Fruit fly (Drosophila melanogaster) whole organism, embryonic: ENCODE results near the gene mv.

ENCODE experiments used
- BEAF-32 ChIP-seq: fragments of 200-800 bp; sonication (Bioruptor generic); optimal IDR thresholded peaks from 3 replicates; lab custom pipeline; 2017; ENCODE audit warnings: missing biosample characterization, missing genetic modification characterization, mild to moderate bottlenecking, moderate library complexity, missing genetic modification reagents
- BtbVII ChIP-seq: fragments of 200-800 bp; sonication (Bioruptor generic); optimal IDR thresholded peaks from 3 replicates; lab custom pipeline; 2017; ENCODE audit warnings: missing biosample characterization, mild to moderate bottlenecking, missing genetic modification characterization
- CG10979 ChIP-seq: fragments of 200-800 bp; sonication (Bioruptor generic); optimal IDR thresholded peaks from 2 replicates; lab custom pipeline; 2018; ENCODE audit warnings: missing biosample characterization, mild to moderate bottlenecking, missing genetic modification characterization, moderate library complexity
- CG13123 ChIP-seq: fragments of 200-800 bp; sonication (Bioruptor generic); optimal IDR thresholded peaks from 2 replicates; lab custom pipeline; 2016; ENCODE audit warnings: missing biosample characterization, missing genetic modification characterization
- CG15269 ChIP-seq: fragments of 200-800 bp; sonication (Bioruptor generic); optimal IDR thresholded peaks from 2 replicates; lab custom pipeline; 2018; ENCODE audit warnings: missing biosample characterization, mild to moderate bottlenecking, missing genetic modification characterization, moderate library complexity
- CG1792 ChIP-seq: fragments of 200-800 bp; sonication (Bioruptor generic); optimal IDR thresholded peaks from 2 replicates; lab custom pipeline; 2016; ENCODE audit warnings: missing biosample characterization, missing genetic modification characterization
- CG18476 ChIP-seq: fragments of 200-800 bp; sonication (Bioruptor generic); optimal IDR thresholded peaks from 2 replicates; lab custom pipeline; 2016; ENCODE audit warnings: missing biosample characterization, mild to moderate bottlenecking, missing genetic modification characterization
- CG2120 ChIP-seq: fragments of 200-800 bp; sonication (Bioruptor generic); optimal IDR thresholded peaks from 3 replicates; lab custom pipeline; 2016; ENCODE audit warnings: missing biosample characterization, missing genetic modification characterization
- CG2129 ChIP-seq: fragments of 200-800 bp; sonication (Bioruptor generic); IDR thresholded peaks from 2 replicates; pipeline ENCODE4 v1.3.6; 2022; ENCODE audit warnings: missing biosample characterization, missing genetic modification characterization; ENCODE audit not compliant: partially characterized antibody
- CG2889 ChIP-seq: fragments of 200-800 bp; sonication (Bioruptor generic); IDR thresholded peaks from 3 replicates; pipeline ENCODE4 v1.3.6; 2022; ENCODE audit warnings: missing biosample characterization, missing genetic modification characterization
- CG34224 ChIP-seq: fragments of 200-800 bp; sonication (Bioruptor generic); IDR thresholded peaks from 3 replicates; pipeline ENCODE4 v1.3.6; 2022; ENCODE audit warnings: missing biosample characterization, missing genetic modification characterization; ENCODE audit not compliant: partially characterized antibody
- CG6654 ChIP-seq: fragments of 200-800 bp; sonication (Bioruptor generic); optimal IDR thresholded peaks from 2 replicates; lab custom pipeline; 2017; ENCODE audit warnings: missing biosample characterization, mild to moderate bottlenecking, missing genetic modification characterization
- CG6683 ChIP-seq: fragments of 200-800 bp; sonication (Bioruptor generic); optimal IDR thresholded peaks from 2 replicates; lab custom pipeline; 2017; ENCODE audit warnings: missing biosample characterization, mild to moderate bottlenecking, missing genetic modification characterization, missing genetic modification reagents
- CG7357 ChIP-seq: fragments of 200-800 bp; sonication (Bioruptor generic); IDR thresholded peaks from 3 replicates; pipeline ENCODE4 v1.3.6; 2022; ENCODE audit warnings: missing biosample characterization, missing genetic modification characterization
- CG7786 ChIP-seq: fragments of 200-800 bp; sonication (Bioruptor generic); optimal IDR thresholded peaks from 2 replicates; lab custom pipeline; 2016; ENCODE audit warnings: missing biosample characterization, missing genetic modification characterization
- CG8290 ChIP-seq, 3 experiments: fragments of 200-800 bp; sonication (Bioruptor generic); optimal IDR thresholded peaks; 2 replicates each; lab custom pipeline; 2016 to 2019; ENCODE audit warnings: missing biosample characterization in 3 of 3, missing genetic modification characterization in 3 of 3, mild to moderate bottlenecking in 2 of 3, moderate library complexity in 1 of 3
- CG9817 ChIP-seq: fragments of 200-800 bp; sonication (Bioruptor generic); optimal IDR thresholded peaks from 2 replicates; lab custom pipeline; 2018; ENCODE audit warnings: missing biosample characterization, mild to moderate bottlenecking, missing genetic modification characterization, moderate library complexity
- CG9932 ChIP-seq: fragments of 200-800 bp; sonication (Bioruptor generic); IDR thresholded peaks from 2 replicates; pipeline ENCODE4 v1.3.6; 2022; ENCODE audit warnings: missing biosample characterization, missing genetic modification characterization
- D19A ChIP-seq: fragments of 200-800 bp; optimal IDR thresholded peaks from 3 replicates; lab custom pipeline; 2019; ENCODE audit warnings: missing biosample characterization, mild to moderate bottlenecking, missing genetic modification characterization, moderate library complexity
- Fer1 ChIP-seq: fragments of 200-800 bp; sonication (Bioruptor generic); optimal IDR thresholded peaks from 2 replicates; lab custom pipeline; 2017; ENCODE audit warnings: missing biosample characterization, mild to moderate bottlenecking, missing genetic modification characterization
- H15 ChIP-seq: fragments of 200-800 bp; sonication (Bioruptor generic); IDR thresholded peaks from 3 replicates; pipeline ENCODE4 v1.3.6; 2022; ENCODE audit warnings: missing biosample characterization, missing genetic modification characterization
- Lim3 ChIP-seq: fragments of 200-800 bp; sonication (Bioruptor generic); IDR thresholded peaks from 2 replicates; pipeline ENCODE4 v1.3.6; 2022; ENCODE audit warnings: missing biosample characterization, missing genetic modification characterization
- Mes4 ChIP-seq: fragments of 200-800 bp; sonication (Bioruptor generic); optimal IDR thresholded peaks from 2 replicates; lab custom pipeline; 2016; ENCODE audit warnings: missing biosample characterization, missing genetic modification characterization
- Mrtf ChIP-seq: fragments of 200-800 bp; sonication (Bioruptor generic); IDR thresholded peaks from 3 replicates; pipeline ENCODE4 v1.3.6; 2022; ENCODE audit warnings: missing biosample characterization, missing genetic modification characterization
- NC2α ChIP-seq: fragments of 200-800 bp; sonication (Bioruptor generic); optimal IDR thresholded peaks from 2 replicates; lab custom pipeline; 2016; ENCODE audit warnings: missing biosample characterization, missing genetic modification characterization
- PHDP ChIP-seq: fragments of 200-800 bp; sonication (Bioruptor generic); optimal IDR thresholded peaks from 3 replicates; lab custom pipeline; 2018; ENCODE audit warnings: missing biosample characterization, mild to moderate bottlenecking, missing genetic modification characterization, moderate library complexity
- Ravus ChIP-seq: fragments of 200-800 bp; sonication (Bioruptor generic); IDR thresholded peaks from 2 replicates; pipeline ENCODE4 v1.3.6; 2022; ENCODE audit warnings: missing biosample characterization, missing genetic modification characterization
- Sox100B ChIP-seq: fragments of 200-800 bp; sonication (Bioruptor generic); optimal IDR thresholded peaks from 3 replicates; lab custom pipeline; 2018; ENCODE audit warnings: missing biosample characterization, mild to moderate bottlenecking, missing genetic modification characterization
- Tbp ChIP-seq: fragments of >200 bp; optimal IDR thresholded peaks from 2 replicates; lab custom pipeline; 2018; ENCODE audit warnings: missing biosample characterization, missing genetic modification characterization
- Trl ChIP-seq, 3 experiments: fragments of >200 bp in 2 of 3; fragments of 200-800 bp in 1 of 3; sonication (Bioruptor generic) in 1 of 3; optimal IDR thresholded peaks; 2 replicates in 1 of 3; 3 replicates in 2 of 3; lab custom pipeline; 2016 to 2017; ENCODE audit warnings: missing biosample characterization in 1 of 3, missing genetic modification characterization in 1 of 3
- bab2 ChIP-seq: fragments of 200-800 bp; sonication (Bioruptor generic); optimal IDR thresholded peaks from 2 replicates; lab custom pipeline; 2016; ENCODE audit warnings: missing biosample characterization, missing genetic modification characterization
- caup ChIP-seq: fragments of 200-800 bp; sonication (Bioruptor generic); optimal IDR thresholded peaks from 3 replicates; lab custom pipeline; 2017; ENCODE audit warnings: missing biosample characterization, mild to moderate bottlenecking, missing genetic modification characterization, moderate library complexity; ENCODE audit not compliant: severe bottlenecking
- chif ChIP-seq, 2 experiments: fragments of 200-800 bp; sonication (Bioruptor generic); optimal IDR thresholded peaks; 3 replicates each; lab custom pipeline; 2016; ENCODE audit warnings: missing biosample characterization in 2 of 2, missing genetic modification characterization in 2 of 2
- dati ChIP-seq: fragments of 200-800 bp; sonication (Bioruptor generic); IDR thresholded peaks from 2 replicates; pipeline ENCODE4 v1.3.6; 2022; ENCODE audit warnings: missing biosample characterization, missing genetic modification characterization
- emc ChIP-seq: fragments of 200-800 bp; sonication (Bioruptor generic); optimal IDR thresholded peaks from 2 replicates; lab custom pipeline; 2016; ENCODE audit warnings: missing biosample characterization, missing genetic modification characterization
- eve ChIP-seq, 2 experiments: fragments of >200 bp; optimal IDR thresholded peaks; 2 replicates each; lab custom pipeline; 2017; ENCODE audit warnings: missing biosample characterization in 2 of 2, missing genetic modification characterization in 2 of 2
- ftz-f1 ChIP-seq: fragments of 200-800 bp; sonication (Bioruptor generic); optimal IDR thresholded peaks from 2 replicates; lab custom pipeline; 2016; ENCODE audit warnings: missing biosample characterization, missing genetic modification characterization
- h ChIP-seq: fragments of >200 bp; optimal IDR thresholded peaks from 2 replicates; lab custom pipeline; 2017
- klu ChIP-seq: fragments of 200-800 bp; sonication (Bioruptor generic); IDR thresholded peaks from 2 replicates; pipeline ENCODE4 v1.3.6; 2022; ENCODE audit warnings: missing biosample characterization, missing genetic modification characterization
- luna ChIP-seq: fragments of 200-800 bp; sonication (Bioruptor generic); optimal IDR thresholded peaks from 2 replicates; lab custom pipeline; 2016; ENCODE audit warnings: missing biosample characterization, missing genetic modification characterization
- org-1 ChIP-seq: fragments of 200-800 bp; sonication (Bioruptor generic); optimal IDR thresholded peaks from 2 replicates; lab custom pipeline; 2017; ENCODE audit warnings: missing biosample characterization, missing genetic modification characterization
- pan ChIP-seq, 4 experiments: fragments of >200 bp in 3 of 4; fragments of 200-800 bp in 1 of 4; sonication (Bioruptor generic) in 1 of 4; optimal IDR thresholded peaks in 3 of 4; IDR thresholded peaks in 1 of 4; 2 replicates each; pipeline versions ENCODE4 v1.3.6 to Lab custom; 2017 to 2022; ENCODE audit warnings: missing biosample characterization in 2 of 4, missing genetic modification characterization in 2 of 4, mixed read lengths in 1 of 4
- pho ChIP-seq: fragments of 200-800 bp; sonication (Bioruptor generic); optimal IDR thresholded peaks from 2 replicates; lab custom pipeline; 2016; ENCODE audit warnings: missing biosample characterization, missing genetic modification characterization
- rib ChIP-seq: fragments of 200-800 bp; sonication (Bioruptor generic); IDR thresholded peaks from 2 replicates; pipeline ENCODE4 v1.3.6; 2022; ENCODE audit warnings: missing biosample characterization, missing genetic modification characterization
- slou ChIP-seq: fragments of 200-800 bp; sonication (Bioruptor generic); optimal IDR thresholded peaks from 3 replicates; lab custom pipeline; 2016; ENCODE audit warnings: missing biosample characterization, missing genetic modification characterization
- tgo ChIP-seq: fragments of 200-800 bp; sonication (Bioruptor generic); IDR thresholded peaks from 3 replicates; pipeline ENCODE4 v1.3.6; 2022; ENCODE audit warnings: missing biosample characterization, missing genetic modification characterization
- trem ChIP-seq: fragments of 200-800 bp; optimal IDR thresholded peaks from 3 replicates; lab custom pipeline; 2019; ENCODE audit warnings: missing biosample characterization, mild to moderate bottlenecking, missing genetic modification characterization, moderate library complexity
- tx ChIP-seq: fragments of 200-800 bp; sonication (Bioruptor generic); optimal IDR thresholded peaks from 2 replicates; lab custom pipeline; 2016; ENCODE audit warnings: missing biosample characterization, missing genetic modification characterization
- wdn ChIP-seq: fragments of 200-800 bp; sonication (Bioruptor generic); IDR thresholded peaks from 2 replicates; pipeline ENCODE4 v1.3.6; 2022; ENCODE audit warnings: missing biosample characterization, missing genetic modification characterization
- zfh2 ChIP-seq: fragments of 200-800 bp; sonication (Bioruptor generic); optimal IDR thresholded peaks from 2 replicates; lab custom pipeline; 2016; ENCODE audit warnings: missing biosample characterization, missing genetic modification characterization

Gene mv

dm6 chr3L:1969539-1970337 is 5.8 kb upstream of the mv start, which contains the start of gene CG1927 (continued):
- TF ChIP-seq CG9932 (GFP tag; lab: Robert Waterston, UW) (no peak), tx (GFP tag; lab: Kevin White, UChicago) (no peak), pho (GFP tag; lab: Kevin White, UChicago) (no peak), caup (no peak), Tbp (GFP tag; lab: Kevin White, UChicago) (no peak), tgo (no peak), slou (no peak), CG7786 (no peak), ftz-f1 (GFP tag; lab: Kevin White, UChicago) (no peak), klu (no peak), Fer1 (GFP tag; lab: Kevin White, UChicago) (no peak), h (lab: Kevin White, UChicago) (no peak), CG15269 (tag; lab: Kevin White, UChicago) (peak; percentile 11), zfh2 (no peak), rib (GFP tag; lab: Robert Waterston, UW) (no peak), H15 (GFP tag; lab: Robert Waterston, UW) (no peak), NC2α (no peak), org-1 (GFP tag; lab: Kevin White, UChicago) (no peak), trem (tag; lab: Kevin White, UChicago) (no peak), dati (GFP tag; lab: Robert Waterston, UW) (no peak), emc (GFP tag; lab: Kevin White, UChicago) (no peak), CG13123 (GFP tag; lab: Kevin White, UChicago) (no peak), BEAF-32 (GFP tag; lab: Kevin White, UChicago) (no peak), Sox100B (GFP tag; lab: Kevin White, UChicago) (no peak), pan (optimal IDR thresholded peaks at IDR 0.05; lab: Kevin White, UChicago) (no peak), pan (GFP tag; optimal IDR thresholded peaks at IDR 0.05 in 1 of 2, IDR thresholded peaks at IDR 0.05 in 1 of 2) (no peak), CG6654 (GFP tag; lab: Kevin White, UChicago) (no peak), CG2129 (GFP tag; lab: Robert Waterston, UW) (no peak), CG9817 (tag; lab: Kevin White, UChicago) (no peak), CG10979 (tag; lab: Kevin White, UChicago) (no peak), wdn (GFP tag; lab: Robert Waterston, UW) (no peak), CG7357 (GFP tag; lab: Robert Waterston, UW) (no peak), CG1792 (GFP tag; lab: Kevin White, UChicago) (no peak), Lim3 (GFP tag; lab: Robert Waterston, UW) (no peak), CG8290 (GFP tag; optimal IDR thresholded peaks at IDR 0.05; lab: Kevin White, UChicago) (no peak), CG8290 (tag; optimal IDR thresholded peaks at IDR 0.05; lab: Kevin White, UChicago) (peak in 1 of 2 experiments; percentile 46), PHDP (tag; lab: Kevin White, UChicago) (peak; percentile 11), Trl (optimal IDR thresholded peaks at IDR 0.05; lab: Kevin White, UChicago) (peak in 1 of 2 experiments; percentile 36), Trl (GFP tag; optimal IDR thresholded peaks at IDR 0.05; lab: Kevin White, UChicago) (no peak), CG18476 (no peak), Ravus (no peak), CG2120 (GFP tag; lab: Kevin White, UChicago) (no peak), CG6683 (GFP tag; lab: Kevin White, UChicago) (no peak), luna (no peak), chif (GFP tag; optimal IDR thresholded peaks at IDR 0.05; lab: Kevin White, UChicago) (no peak), BtbVII (no peak), D19A (tag; lab: Kevin White, UChicago) (no peak), Mrtf (GFP tag; lab: Robert Waterston, UW) (no peak), bab2 (no peak), eve (GFP tag; optimal IDR thresholded peaks at IDR 0.05; lab: Kevin White, UChicago) (no peak), CG2889 (GFP tag; lab: Robert Waterston, UW) (no peak), CG34224 (GFP tag; lab: Robert Waterston, UW) (no peak), Mes4 (GFP tag; lab: Kevin White, UChicago) (no peak)
